Worm (Caenorhabditis elegans) whole organism, L3 larva: ENCODE data around the gene C27F2.6.

Source experiments
- R02D3.7 ChIP-seq: fragments of 150-350 bp; optimal IDR thresholded peaks from 2 replicates; lab custom pipeline; 2014; ENCODE audit warnings: missing biosample characterization, missing genetic modification characterization
- ZK546.5 ChIP-seq: sonication (generic microtip); optimal IDR thresholded peaks from 2 replicates; lab custom pipeline; 2017; ENCODE audit warnings: missing biosample characterization, missing genetic modification characterization
- aly-2 ChIP-seq: fragments of 150-350 bp; optimal IDR thresholded peaks from 2 replicates; lab custom pipeline; 2014; ENCODE audit warnings: missing biosample characterization, missing genetic modification characterization
- ceh-16 ChIP-seq: sonication (generic microtip); optimal IDR thresholded peaks from 2 replicates; lab custom pipeline; 2017; ENCODE audit warnings: missing biosample characterization, missing genetic modification characterization
- ceh-82 ChIP-seq: fragments of 150-350 bp; optimal IDR thresholded peaks from 2 replicates; lab custom pipeline; 2014; ENCODE audit warnings: missing biosample characterization, missing genetic modification characterization
- ceh-9 ChIP-seq: sonication (generic microtip); optimal IDR thresholded peaks from 2 replicates; lab custom pipeline; 2018; ENCODE audit warnings: missing biosample characterization, missing genetic modification characterization
- daf-12 ChIP-seq: fragments of 150-350 bp; optimal IDR thresholded peaks from 2 replicates; lab custom pipeline; 2014; ENCODE audit warnings: missing biosample characterization, missing genetic modification reagents, missing genetic modification characterization
- egl-27 ChIP-seq: sonication (generic microtip); optimal IDR thresholded peaks from 4 replicates; lab custom pipeline; 2017; ENCODE audit warnings: missing biosample characterization, missing genetic modification reagents, missing genetic modification characterization
- egl-5 ChIP-seq: fragments of 150-350 bp; optimal IDR thresholded peaks from 2 replicates; lab custom pipeline; 2017; ENCODE audit warnings: missing biosample characterization, missing genetic modification reagents, missing genetic modification characterization, inconsistent platforms
- elt-3 ChIP-seq, 3 experiments: fragments of 150-350 bp in 1 of 3; sonication (generic microtip) in 2 of 3; optimal IDR thresholded peaks; 2 replicates in 2 of 3; 4 replicates in 1 of 3; lab custom pipeline; 2014 to 2017; ENCODE audit warnings: missing biosample characterization in 3 of 3, missing genetic modification characterization in 3 of 3
- eor-1 ChIP-seq, 2 experiments: fragments of 150-350 bp; optimal IDR thresholded peaks; 2 replicates each; lab custom pipeline; 2014 to 2018; ENCODE audit warnings: missing biosample characterization in 2 of 2, missing genetic modification characterization in 2 of 2
- fkh-10 ChIP-seq: sonication (generic microtip); optimal IDR thresholded peaks from 2 replicates; lab custom pipeline; 2017; ENCODE audit warnings: missing biosample characterization, missing genetic modification reagents, missing genetic modification characterization
- fkh-2 ChIP-seq: fragments of 150-350 bp; optimal IDR thresholded peaks from 2 replicates; lab custom pipeline; 2014; ENCODE audit warnings: missing biosample characterization, missing genetic modification reagents, missing genetic modification characterization
- fos-1 ChIP-seq: fragments of 150-350 bp; optimal IDR thresholded peaks from 2 replicates; lab custom pipeline; 2014; ENCODE audit warnings: missing biosample characterization, missing genetic modification characterization
- hmg-11 ChIP-seq: sonication (generic microtip); optimal IDR thresholded peaks from 2 replicates; lab custom pipeline; 2016; ENCODE audit warnings: missing genetic modification characterization, missing compliant biosample characterization
- jun-1 ChIP-seq: fragments of 150-350 bp; optimal IDR thresholded peaks from 2 replicates; lab custom pipeline; 2014; ENCODE audit warnings: missing biosample characterization, missing genetic modification reagents, missing genetic modification characterization
- lin-15B ChIP-seq: fragments of 150-350 bp; optimal IDR thresholded peaks from 2 replicates; lab custom pipeline; 2014; ENCODE audit warnings: missing biosample characterization, missing genetic modification characterization
- lin-39 ChIP-seq: fragments of 150-350 bp; optimal IDR thresholded peaks from 2 replicates; lab custom pipeline; 2018; ENCODE audit warnings: missing biosample characterization, missing genetic modification reagents, missing genetic modification characterization
- lsy-12 ChIP-seq: sonication (generic microtip); optimal IDR thresholded peaks from 2 replicates; lab custom pipeline; 2016; ENCODE audit warnings: mild to moderate bottlenecking, missing genetic modification characterization, missing compliant biosample characterization
- mdl-1 ChIP-seq: fragments of 150-350 bp; optimal IDR thresholded peaks from 2 replicates; lab custom pipeline; 2014; ENCODE audit warnings: missing biosample characterization, missing genetic modification characterization
- nfya-1 ChIP-seq: sonication (generic microtip); optimal IDR thresholded peaks from 2 replicates; lab custom pipeline; 2017; ENCODE audit warnings: missing genetic modification characterization, mild to moderate bottlenecking, missing compliant biosample characterization, antibody characterized with exemption, moderate library complexity; ENCODE audit not compliant: insufficient read depth
- nhr-11 ChIP-seq: fragments of 150-350 bp; optimal IDR thresholded peaks from 2 replicates; lab custom pipeline; 2014; ENCODE audit warnings: missing biosample characterization, missing genetic modification characterization
- nhr-12 ChIP-seq: fragments of 150-350 bp; optimal IDR thresholded peaks from 2 replicates; lab custom pipeline; 2014; ENCODE audit warnings: missing biosample characterization, missing genetic modification characterization
- nhr-23 ChIP-seq: fragments of 150-350 bp; optimal IDR thresholded peaks from 2 replicates; lab custom pipeline; 2014; ENCODE audit warnings: missing biosample characterization, missing genetic modification reagents, missing genetic modification characterization
- nhr-237 ChIP-seq: fragments of 150-350 bp; optimal IDR thresholded peaks from 2 replicates; lab custom pipeline; 2014; ENCODE audit warnings: missing biosample characterization, missing genetic modification characterization
- nhr-25 ChIP-seq: sonication (generic microtip); optimal IDR thresholded peaks from 2 replicates; lab custom pipeline; 2017; ENCODE audit warnings: missing biosample characterization, missing genetic modification characterization
- nhr-28 ChIP-seq: fragments of 150-350 bp; optimal IDR thresholded peaks from 2 replicates; lab custom pipeline; 2014; ENCODE audit warnings: missing biosample characterization, missing genetic modification characterization
- nhr-43 ChIP-seq: sonication (generic microtip); optimal IDR thresholded peaks from 2 replicates; lab custom pipeline; 2016; ENCODE audit warnings: mild to moderate bottlenecking, missing genetic modification characterization, missing compliant biosample characterization; ENCODE audit not compliant: poor library complexity, severe bottlenecking
- nhr-76 ChIP-seq: fragments of 150-350 bp; sonication (generic microtip); optimal IDR thresholded peaks from 5 replicates; lab custom pipeline; 2014; ENCODE audit warnings: missing biosample characterization, missing genetic modification characterization
- nhr-77 ChIP-seq: fragments of 150-350 bp; optimal IDR thresholded peaks from 2 replicates; lab custom pipeline; 2014; ENCODE audit warnings: missing biosample characterization, missing genetic modification characterization
- pha-4 ChIP-seq: fragments of 150-350 bp; optimal IDR thresholded peaks from 2 replicates; lab custom pipeline; 2014; ENCODE audit warnings: missing biosample characterization, missing genetic modification reagents, missing genetic modification characterization
- pqm-1 ChIP-seq: fragments of 150-350 bp; optimal IDR thresholded peaks from 2 replicates; lab custom pipeline; 2017; ENCODE audit warnings: missing biosample characterization, missing genetic modification characterization, inconsistent platforms
- sea-2 ChIP-seq: fragments of 150-350 bp; sonication (generic microtip); optimal IDR thresholded peaks from 4 replicates; lab custom pipeline; 2014; ENCODE audit warnings: missing biosample characterization, missing genetic modification reagents, missing genetic modification characterization
- tbx-2 ChIP-seq: sonication (generic microtip); optimal IDR thresholded peaks from 2 replicates; lab custom pipeline; 2016; ENCODE audit warnings: mild to moderate bottlenecking, missing genetic modification characterization, missing compliant biosample characterization
- zag-1 ChIP-seq: fragments of 150-350 bp; optimal IDR thresholded peaks from 2 replicates; lab custom pipeline; 2014; ENCODE audit warnings: missing biosample characterization, missing genetic modification characterization
- ztf-4 ChIP-seq: fragments of 150-350 bp; optimal IDR thresholded peaks from 2 replicates; lab custom pipeline; 2014; ENCODE audit warnings: missing biosample characterization, missing genetic modification characterization

C27F2.6 gene

DNA sequence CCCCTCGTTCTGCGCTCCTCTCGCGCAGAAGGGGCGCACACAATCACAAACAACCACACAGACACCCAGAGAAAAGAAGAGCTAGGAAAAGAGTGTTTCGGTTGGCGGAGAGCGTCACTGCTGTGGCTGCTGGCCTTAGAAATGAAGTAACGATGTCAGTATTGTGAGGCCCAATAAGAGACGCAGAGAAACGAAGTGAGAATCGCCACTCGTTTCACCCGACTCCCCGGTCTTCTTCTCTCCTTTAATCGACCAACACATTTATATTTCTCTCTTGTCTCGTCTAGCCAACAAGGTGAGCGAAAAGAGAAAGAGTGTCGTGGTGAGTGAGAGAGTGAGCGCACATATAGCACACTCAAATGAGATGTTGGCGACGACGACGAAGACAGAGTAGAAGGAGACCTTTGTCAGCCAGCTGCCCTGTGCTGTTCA is 33.7 kb upstream of the C27F2.6 start (continued):
- no peak for TF ChIP-seq ceh-9 (tag; lab: Kevin White, UChicago)
- TF ChIP-seq lsy-12 (tag; lab: Kevin White, UChicago) = peak; percentile 76
- peak; percentile 41 for TF ChIP-seq mdl-1 (tag; lab: Kevin White, UChicago)

DNA sequence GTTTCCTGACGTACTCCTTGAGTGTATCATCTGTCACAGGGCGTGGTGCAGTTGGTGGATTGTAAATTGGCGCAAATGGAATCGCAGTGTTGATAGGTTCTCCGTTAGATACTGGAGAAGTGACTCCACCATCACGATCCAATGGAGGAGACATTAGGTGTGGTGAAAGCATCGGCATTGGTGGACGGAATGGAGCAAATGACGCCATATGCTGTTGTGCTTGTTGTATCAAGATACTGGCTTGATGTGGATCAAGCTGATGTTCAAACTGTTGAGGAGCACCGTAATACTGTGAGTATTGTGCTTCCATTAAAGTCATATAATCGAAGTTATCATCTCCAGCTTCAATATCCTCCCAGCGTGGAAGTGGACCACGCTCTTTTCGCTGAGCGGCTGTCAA is 32.2 kb upstream of the C27F2.6 start:
- TF ChIP-seq pha-4 (tag; lab: Kevin White, UChicago) = no peak
- TF ChIP-seq nhr-76 (tag; lab: Kevin White, UChicago) = no peak
- TF ChIP-seq ZK546.5 = no peak
- TF ChIP-seq tbx-2 (tag; lab: Kevin White, UChicago) = no peak
- no peak for TF ChIP-seq fkh-2 (tag; lab: Kevin White, UChicago)
- TF ChIP-seq lin-39 (tag; lab: Kevin White, UChicago) = no peak
- TF ChIP-seq elt-3 (tag; optimal IDR thresholded peaks at IDR 0.05; lab: Kevin White, UChicago) = no peak
- no peak for TF ChIP-seq hmg-11 (tag; lab: Kevin White, UChicago)
- no peak for TF ChIP-seq nhr-43 (tag; lab: Kevin White, UChicago)
- TF ChIP-seq nhr-28 = no peak
- TF ChIP-seq aly-2 (tag; lab: Kevin White, UChicago) = no peak
- no peak for TF ChIP-seq egl-5 (tag; lab: Kevin White, UChicago)
- TF ChIP-seq daf-12 (tag; lab: Kevin White, UChicago) = no peak
- TF ChIP-seq ceh-9 (tag; lab: Kevin White, UChicago) = no peak
- no peak for TF ChIP-seq ceh-82 (tag; lab: Kevin White, UChicago)
- no peak for TF ChIP-seq zag-1 (tag; lab: Kevin White, UChicago)
- no peak for TF ChIP-seq mdl-1 (tag; lab: Kevin White, UChicago)
- no peak for TF ChIP-seq fkh-10
- TF ChIP-seq ceh-16 (tag; lab: Kevin White, UChicago) = no peak
- TF ChIP-seq, all 47 proteins: peak for 0

DNA sequence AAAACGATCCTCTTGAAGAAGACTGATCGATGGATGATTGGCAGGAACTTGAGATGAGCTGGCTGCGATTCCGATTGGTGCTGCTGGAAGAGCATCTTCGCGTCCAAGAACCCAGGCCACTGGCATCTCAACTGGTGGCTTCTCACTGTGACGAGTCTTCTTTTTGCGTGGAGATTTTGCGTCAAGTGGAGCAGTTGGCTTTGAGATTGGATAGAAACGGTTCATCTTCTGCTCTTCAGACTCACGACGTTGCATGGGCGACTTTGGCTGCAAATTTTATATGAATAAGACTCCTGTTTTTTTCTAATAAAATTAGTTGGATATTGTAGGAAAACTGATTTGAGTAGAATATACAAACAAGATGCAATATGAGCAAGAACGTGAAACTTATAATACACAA is 30.5 kb upstream of the C27F2.6 start:
- TF ChIP-seq nhr-28 (no peak), lin-39 (tag; lab: Kevin White, UChicago) (no peak), nfya-1 (no peak), ztf-4 (tag; lab: Kevin White, UChicago) (no peak), egl-27 (tag; lab: Kevin White, UChicago) (no peak), nhr-11 (tag; lab: Kevin White, UChicago) (no peak), tbx-2 (tag; lab: Kevin White, UChicago) (no peak), nhr-237 (tag; lab: Kevin White, UChicago) (no peak), jun-1 (tag; lab: Kevin White, UChicago) (no peak), pha-4 (tag; lab: Kevin White, UChicago) (no peak), nhr-76 (tag; lab: Kevin White, UChicago) (no peak), hmg-11 (tag; lab: Kevin White, UChicago) (no peak), sea-2 (GFP tag; lab: Kevin White, UChicago) (no peak), mdl-1 (tag; lab: Kevin White, UChicago) (no peak), lin-15B (tag; lab: Kevin White, UChicago) (no peak), nhr-12 (tag; lab: Kevin White, UChicago) (no peak), R02D3.7 (tag; lab: Kevin White, UChicago) (no peak), daf-12 (tag; lab: Kevin White, UChicago) (no peak), fos-1 (tag; lab: Kevin White, UChicago) (no peak)

DNA sequence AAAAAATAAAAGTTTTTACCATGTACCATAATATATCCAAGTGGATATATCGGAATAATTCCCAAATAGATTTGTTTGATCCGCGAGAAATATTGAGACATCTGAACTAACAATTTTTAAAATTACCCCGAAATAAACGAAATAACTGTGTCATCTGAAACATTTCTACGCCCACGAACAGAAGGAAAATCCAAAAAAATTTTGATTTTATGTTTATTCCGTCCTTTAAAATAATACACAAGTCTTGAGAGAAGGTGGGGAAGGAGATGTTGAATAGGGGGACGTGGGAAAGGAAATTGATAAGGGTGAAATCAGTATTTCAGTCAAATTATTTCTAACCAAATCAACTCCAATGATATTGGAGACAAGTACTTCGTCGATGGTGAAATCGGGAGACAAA is 28.5 kb upstream of the C27F2.6 start, which contains the start of gene R144.11:
Gene R144.11, minus strand, starts transcription at position 101 of the 400 bp plus-strand sequence.
- TF ChIP-seq R02D3.7 (tag; lab: Kevin White, UChicago) = no peak
- no peak for TF ChIP-seq lin-15B (tag; lab: Kevin White, UChicago)
- TF ChIP-seq nhr-23 (tag; lab: Kevin White, UChicago) = no peak
- TF ChIP-seq pqm-1 (tag; lab: Kevin White, UChicago) = no peak
- TF ChIP-seq nhr-77 (tag; lab: Kevin White, UChicago) = no peak
- TF ChIP-seq sea-2 (GFP tag; lab: Kevin White, UChicago) = no peak

DNA sequence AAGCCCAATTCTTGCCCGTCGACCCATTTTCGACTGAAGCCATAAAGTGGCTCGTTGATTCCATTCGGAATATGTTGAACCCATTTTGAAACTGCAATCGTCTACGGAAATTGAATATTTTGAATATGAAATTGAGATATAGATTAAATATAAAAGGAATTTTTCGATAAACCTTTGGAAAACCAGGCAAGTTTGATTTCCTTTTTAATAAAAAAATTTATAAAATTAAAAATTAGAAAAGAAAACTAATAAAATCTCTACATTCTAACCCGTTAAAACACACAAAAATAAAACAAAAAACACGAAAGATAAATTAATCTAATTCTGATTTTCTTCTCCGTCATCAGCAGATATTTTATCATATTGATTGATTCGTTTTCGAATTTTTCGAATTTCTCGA is 26.6 kb upstream of the C27F2.6 start, which contains the start of gene R144.12:
Gene R144.12, minus strand, starts transcription at position 101 of the 400 bp plus-strand sequence.
- TF ChIP-seq lin-15B (tag; lab: Kevin White, UChicago) (no peak), ceh-82 (tag; lab: Kevin White, UChicago) (no peak), nhr-76 (tag; lab: Kevin White, UChicago) (no peak), nhr-25 (tag; lab: Kevin White, UChicago) (no peak), aly-2 (tag; lab: Kevin White, UChicago) (no peak), pha-4 (tag; lab: Kevin White, UChicago) (no peak), sea-2 (GFP tag; lab: Kevin White, UChicago) (no peak), R02D3.7 (tag; lab: Kevin White, UChicago) (no peak), eor-1 (tag; optimal IDR thresholded peaks at IDR 0.05; lab: Kevin White, UChicago) (no peak), fkh-2 (tag; lab: Kevin White, UChicago) (no peak), daf-12 (tag; lab: Kevin White, UChicago) (no peak), zag-1 (tag; lab: Kevin White, UChicago) (no peak), egl-27 (tag; lab: Kevin White, UChicago) (no peak), nhr-237 (tag; lab: Kevin White, UChicago) (no peak), nhr-77 (tag; lab: Kevin White, UChicago) (no peak), elt-3 (tag; optimal IDR thresholded peaks at IDR 0.05; lab: Kevin White, UChicago) (no peak), ztf-4 (tag; lab: Kevin White, UChicago) (no peak), nhr-12 (tag; lab: Kevin White, UChicago) (no peak)
